Fruit fly (Drosophila melanogaster): ENCODE data around the gene Jon25Bi.

- TF ChIP-seq tj (GFP tag; optimal IDR thresholded peaks at IDR 0.05): peak; percentile 64
- peak; percentile 39 for TF ChIP-seq pad (GFP tag; optimal IDR thresholded peaks at IDR 0.05)
- TF ChIP-seq toe (GFP tag; optimal IDR thresholded peaks at IDR 0.05): peak; percentile 25
- TF ChIP-seq CG11617 (GFP tag; optimal IDR thresholded peaks at IDR 0.05): peak; percentile 54
- peak; percentile 82 for TF ChIP-seq CG12768 (GFP tag; optimal IDR thresholded peaks at IDR 0.05)
- peak; percentile 97 for TF ChIP-seq kay (GFP tag; ENCODE audit: borderline replicate concordance)
Observed at dm6 chr2L:5002711-5003402, 47.9 kb upstream of the Jon25Bi start.
